Fruit fly (Drosophila melanogaster) whole organism, embryonic: ENCODE measurements around the gene CG3071.

Experiments used
- Antp ChIP-seq: fragments of 200-800 bp; sonication (Bioruptor generic); optimal IDR thresholded peaks from 3 replicates; lab custom pipeline; 2016; ENCODE audit warnings: missing biosample characterization, missing genetic modification characterization
- BtbVII ChIP-seq: fragments of 200-800 bp; sonication (Bioruptor generic); optimal IDR thresholded peaks from 3 replicates; lab custom pipeline; 2017; ENCODE audit warnings: missing biosample characterization, mild to moderate bottlenecking, missing genetic modification characterization
- C15 ChIP-seq: fragments of 200-800 bp; sonication (Bioruptor generic); IDR thresholded peaks from 3 replicates; pipeline ENCODE4 v1.3.6; 2022; ENCODE audit warnings: missing biosample characterization, missing genetic modification characterization
- CG11723 ChIP-seq: fragments of 200-800 bp; sonication (Bioruptor generic); optimal IDR thresholded peaks from 2 replicates; lab custom pipeline; 2017; ENCODE audit warnings: missing biosample characterization, mild to moderate bottlenecking, missing genetic modification characterization
- CG12155 ChIP-seq: fragments of 200-800 bp; sonication (Bioruptor generic); optimal IDR thresholded peaks from 3 replicates; lab custom pipeline; 2016; ENCODE audit warnings: missing biosample characterization, missing genetic modification characterization
- CG12391 ChIP-seq: fragments of 200-800 bp; sonication (Bioruptor generic); optimal IDR thresholded peaks from 3 replicates; lab custom pipeline; 2018; ENCODE audit warnings: missing biosample characterization, mild to moderate bottlenecking, missing genetic modification characterization, moderate library complexity
- CG14014 ChIP-seq: fragments of 200-800 bp; sonication (Bioruptor generic); IDR thresholded peaks from 2 replicates; pipeline ENCODE4 v1.3.6; 2022; ENCODE audit warnings: missing biosample characterization, missing genetic modification characterization
- CG1529 ChIP-seq: fragments of 200-800 bp; sonication (Bioruptor generic); optimal IDR thresholded peaks from 3 replicates; lab custom pipeline; 2018; ENCODE audit warnings: missing biosample characterization, missing genetic modification characterization
- CG15479 ChIP-seq: fragments of 200-800 bp; sonication (Bioruptor generic); optimal IDR thresholded peaks from 3 replicates; lab custom pipeline; 2019; ENCODE audit warnings: missing biosample characterization, mild to moderate bottlenecking, missing genetic modification characterization, moderate library complexity
- CG1602 ChIP-seq: fragments of 200-800 bp; sonication (Bioruptor generic); optimal IDR thresholded peaks from 3 replicates; lab custom pipeline; 2016; ENCODE audit warnings: missing biosample characterization, missing genetic modification characterization
- CG17186 ChIP-seq: fragments of 200-800 bp; sonication (Bioruptor generic); optimal IDR thresholded peaks from 3 replicates; lab custom pipeline; 2017; ENCODE audit warnings: missing biosample characterization, missing genetic modification reagents, missing genetic modification characterization
- CG17612 ChIP-seq: fragments of 200-800 bp; sonication (Bioruptor generic); IDR thresholded peaks from 2 replicates; pipeline ENCODE4 v1.3.6; 2022; ENCODE audit warnings: missing biosample characterization, missing genetic modification characterization
- CG18011 ChIP-seq: fragments of 200-800 bp; sonication (Bioruptor generic); optimal IDR thresholded peaks from 2 replicates; lab custom pipeline; 2017; ENCODE audit warnings: missing biosample characterization, missing genetic modification characterization, mild to moderate bottlenecking, moderate library complexity, missing genotype
- CG18599 ChIP-seq: fragments of 200-800 bp; sonication (Bioruptor generic); optimal IDR thresholded peaks from 3 replicates; lab custom pipeline; 2017; ENCODE audit warnings: missing biosample characterization, missing genetic modification characterization, mild to moderate bottlenecking, moderate library complexity, missing genetic modification reagents
- CG30020 ChIP-seq: fragments of 200-800 bp; optimal IDR thresholded peaks from 2 replicates; lab custom pipeline; 2019; ENCODE audit warnings: missing biosample characterization, mild to moderate bottlenecking, missing genetic modification characterization, moderate library complexity
- CG3065 ChIP-seq: fragments of 200-800 bp; sonication (Bioruptor generic); optimal IDR thresholded peaks from 2 replicates; lab custom pipeline; 2016; ENCODE audit warnings: missing biosample characterization, missing genetic modification characterization
- CG31224 ChIP-seq: fragments of 200-800 bp; sonication (Bioruptor generic); IDR thresholded peaks from 2 replicates; pipeline ENCODE4 v1.3.6; 2022; ENCODE audit warnings: missing biosample characterization, missing genetic modification characterization
- CG3281 ChIP-seq: fragments of 200-800 bp; sonication (Bioruptor generic); optimal IDR thresholded peaks from 3 replicates; lab custom pipeline; 2017; ENCODE audit warnings: missing biosample characterization, mild to moderate bottlenecking, missing genetic modification characterization
- CG4328 ChIP-seq: fragments of 200-800 bp; sonication (Bioruptor generic); optimal IDR thresholded peaks from 3 replicates; lab custom pipeline; 2017; ENCODE audit warnings: missing biosample characterization, missing genetic modification reagents, missing genetic modification characterization
- CG4617 ChIP-seq: fragments of 200-800 bp; sonication (Bioruptor generic); optimal IDR thresholded peaks from 3 replicates; lab custom pipeline; 2016; ENCODE audit warnings: missing biosample characterization, missing genetic modification characterization, borderline replicate concordance
- CG5245 ChIP-seq: fragments of 200-800 bp; sonication (Bioruptor generic); optimal IDR thresholded peaks from 3 replicates; lab custom pipeline; 2016; ENCODE audit warnings: missing biosample characterization, missing genetic modification characterization
- CG6791 ChIP-seq: fragments of 200-800 bp; sonication (Bioruptor generic); IDR thresholded peaks from 3 replicates; pipeline ENCODE4 v1.3.6; 2022; ENCODE audit warnings: missing biosample characterization, missing genetic modification characterization; ENCODE audit not compliant: partially characterized antibody
- CG9727 ChIP-seq: fragments of 200-800 bp; sonication (Bioruptor generic); optimal IDR thresholded peaks from 3 replicates; lab custom pipeline; 2017; ENCODE audit warnings: missing biosample characterization, mild to moderate bottlenecking, missing genetic modification characterization
- CkIIα-i1 ChIP-seq: fragments of 200-800 bp; sonication (Bioruptor generic); IDR thresholded peaks from 2 replicates; pipeline ENCODE4 v1.3.6; 2022; ENCODE audit warnings: missing biosample characterization, missing genetic modification characterization
- D19B ChIP-seq: fragments of 200-800 bp; sonication (Bioruptor generic); optimal IDR thresholded peaks from 2 replicates; lab custom pipeline; 2017; ENCODE audit warnings: missing biosample characterization, mild to moderate bottlenecking, missing genetic modification characterization
- Deaf1 ChIP-seq: fragments of 200-800 bp; optimal IDR thresholded peaks from 3 replicates; lab custom pipeline; 2019; ENCODE audit warnings: missing biosample characterization, mild to moderate bottlenecking, missing genetic modification characterization, moderate library complexity
- Fer2 ChIP-seq: fragments of 200-800 bp; sonication (Bioruptor generic); optimal IDR thresholded peaks from 2 replicates; lab custom pipeline; 2018; ENCODE audit warnings: missing biosample characterization, mild to moderate bottlenecking, missing genetic modification characterization, moderate library complexity
- HHEX ChIP-seq: fragments of 200-800 bp; sonication (Bioruptor generic); optimal IDR thresholded peaks from 3 replicates; lab custom pipeline; 2017; ENCODE audit warnings: missing biosample characterization, mild to moderate bottlenecking, missing genetic modification characterization, missing genetic modification reagents
- HLH3B ChIP-seq: fragments of 200-800 bp; sonication (Bioruptor generic); IDR thresholded peaks from 2 replicates; pipeline ENCODE4 v1.3.6; 2022; ENCODE audit warnings: missing biosample characterization, missing genetic modification characterization
- Lpt ChIP-seq: fragments of >200 bp; optimal IDR thresholded peaks from 2 replicates; lab custom pipeline; 2018; ENCODE audit warnings: missing biosample characterization, missing genetic modification characterization
- MTF-1 ChIP-seq: fragments of 200-800 bp; sonication (Bioruptor generic); optimal IDR thresholded peaks from 2 replicates; lab custom pipeline; 2018; ENCODE audit warnings: missing biosample characterization, mild to moderate bottlenecking, missing genetic modification characterization, borderline replicate concordance
- Neu2 ChIP-seq: fragments of 200-800 bp; sonication (Bioruptor generic); optimal IDR thresholded peaks from 3 replicates; lab custom pipeline; 2016; ENCODE audit warnings: missing biosample characterization, missing genetic modification characterization, borderline replicate concordance
- Nf-YA ChIP-seq: fragments of 200-800 bp; sonication (Bioruptor generic); IDR thresholded peaks from 2 replicates; pipeline ENCODE4 v1.3.6; 2022; ENCODE audit warnings: missing biosample characterization, missing genetic modification characterization
- Ssrp ChIP-seq: fragments of 200-800 bp; sonication (Bioruptor generic); optimal IDR thresholded peaks from 2 replicates; lab custom pipeline; 2018; ENCODE audit warnings: missing biosample characterization, mild to moderate bottlenecking, missing genetic modification characterization, moderate library complexity
- ab ChIP-seq: fragments of 200-800 bp; sonication (Bioruptor generic); optimal IDR thresholded peaks from 2 replicates; lab custom pipeline; 2016; ENCODE audit warnings: missing biosample characterization, missing genetic modification characterization
- amos ChIP-seq: fragments of 200-800 bp; sonication (Bioruptor generic); IDR thresholded peaks from 2 replicates; pipeline ENCODE4 v1.3.6; 2022; ENCODE audit warnings: missing biosample characterization, missing genetic modification characterization; ENCODE audit not compliant: partially characterized antibody
- ara ChIP-seq: fragments of 200-800 bp; sonication (Bioruptor generic); IDR thresholded peaks from 2 replicates; pipeline ENCODE4 v1.3.6; 2022; ENCODE audit warnings: missing biosample characterization, missing genetic modification characterization
- bcd ChIP-seq: fragments of 200-800 bp; sonication (Bioruptor generic); optimal IDR thresholded peaks from 2 replicates; lab custom pipeline; 2017; ENCODE audit warnings: missing biosample characterization, mild to moderate bottlenecking, missing genetic modification characterization
- cato ChIP-seq: fragments of 200-800 bp; sonication (Bioruptor generic); optimal IDR thresholded peaks from 2 replicates; lab custom pipeline; 2016; ENCODE audit warnings: missing biosample characterization, missing genetic modification characterization, borderline replicate concordance
- corto ChIP-seq: fragments of 200-800 bp; sonication (Bioruptor generic); optimal IDR thresholded peaks from 2 replicates; lab custom pipeline; 2016; ENCODE audit warnings: missing biosample characterization, mild to moderate bottlenecking, missing genetic modification characterization, moderate library complexity
- croc ChIP-seq: fragments of 200-800 bp; sonication (Bioruptor generic); conservative IDR thresholded peaks from 3 replicates; pipeline ENCODE4 v1.3.6; 2022; ENCODE audit warnings: missing biosample characterization, missing genetic modification characterization
- dpn ChIP-seq, 2 experiments: fragments of 200-800 bp; sonication (Bioruptor generic); optimal IDR thresholded peaks; 3 replicates each; lab custom pipeline; 2016; ENCODE audit warnings: missing biosample characterization in 2 of 2, missing genetic modification characterization in 2 of 2
- fd102C ChIP-seq: fragments of 200-800 bp; sonication (Bioruptor generic); optimal IDR thresholded peaks from 2 replicates; lab custom pipeline; 2018; ENCODE audit warnings: missing biosample characterization, mild to moderate bottlenecking, missing genetic modification characterization, moderate library complexity
- hbn ChIP-seq: fragments of 200-800 bp; sonication (Bioruptor generic); IDR thresholded peaks from 2 replicates; pipeline ENCODE4 v1.3.6; 2022; ENCODE audit warnings: missing biosample characterization, missing genetic modification characterization; ENCODE audit not compliant: partially characterized antibody
- her ChIP-seq: fragments of 200-800 bp; sonication (Bioruptor generic); optimal IDR thresholded peaks from 2 replicates; lab custom pipeline; 2016; ENCODE audit warnings: missing biosample characterization, missing genetic modification characterization
- sob ChIP-seq: fragments of 200-800 bp; sonication (Bioruptor generic); IDR thresholded peaks from 2 replicates; pipeline ENCODE4 v1.3.6; 2022; ENCODE audit warnings: missing biosample characterization, missing genetic modification characterization
- tgo ChIP-seq: fragments of 200-800 bp; sonication (Bioruptor generic); IDR thresholded peaks from 3 replicates; pipeline ENCODE4 v1.3.6; 2022; ENCODE audit warnings: missing biosample characterization, missing genetic modification characterization
- tx ChIP-seq: fragments of 200-800 bp; sonication (Bioruptor generic); optimal IDR thresholded peaks from 2 replicates; lab custom pipeline; 2016; ENCODE audit warnings: missing biosample characterization, missing genetic modification characterization
- usp ChIP-seq: fragments of >200 bp; optimal IDR thresholded peaks from 2 replicates; lab custom pipeline; 2017; ENCODE audit warnings: missing biosample characterization, missing genetic modification characterization
- vfl ChIP-seq: fragments of 200-800 bp; sonication (Bioruptor generic); optimal IDR thresholded peaks from 2 replicates; lab custom pipeline; 2016; ENCODE audit warnings: missing biosample characterization, missing genetic modification characterization
- zen ChIP-seq: fragments of 200-800 bp; sonication (Bioruptor generic); optimal IDR thresholded peaks from 3 replicates; lab custom pipeline; 2018; ENCODE audit warnings: missing biosample characterization, mild to moderate bottlenecking, missing genetic modification characterization, moderate library complexity

The CG3071 gene

DNA sequence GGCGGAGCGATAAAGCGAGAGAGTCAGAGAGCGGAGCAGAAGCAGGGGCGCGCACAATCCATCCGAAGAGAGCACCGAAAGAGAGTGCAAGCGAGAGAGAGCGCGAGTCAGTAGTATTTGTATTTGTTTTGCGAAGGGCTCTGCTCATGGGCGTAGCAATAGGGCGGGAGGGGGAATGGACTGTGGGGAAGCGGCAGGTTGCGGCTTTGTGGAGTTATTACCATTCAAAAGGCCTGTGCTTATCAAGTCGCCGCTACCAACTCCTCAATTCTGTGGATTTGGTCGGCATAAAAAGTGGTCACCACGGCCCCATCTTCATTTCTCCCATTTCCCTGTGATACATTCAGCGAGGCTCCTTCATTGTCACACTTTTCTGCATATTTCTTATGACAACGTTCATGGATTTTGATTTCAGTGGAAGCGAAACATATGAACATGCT is 38.5 kb downstream of the CG3071 start (continued):
- TF ChIP-seq usp (GFP tag; lab: Kevin White, UChicago) (no peak), fd102C (GFP tag; lab: Kevin White, UChicago) (no peak), CG31224 (no peak), ara (no peak), CG15479 (no peak), Fer2 (tag; lab: Kevin White, UChicago) (no peak), ab (no peak), C15 (GFP tag; lab: Robert Waterston, UW) (no peak), CG18599 (GFP tag; lab: Kevin White, UChicago) (peak; percentile 77), zen (tag; lab: Kevin White, UChicago) (no peak), CG4617 (GFP tag; lab: Kevin White, UChicago) (no peak), vfl (no peak), tx (GFP tag; lab: Kevin White, UChicago) (no peak), CG9727 (GFP tag; lab: Kevin White, UChicago) (peak; percentile 20), CG3281 (GFP tag; lab: Kevin White, UChicago) (peak; percentile 69), MTF-1 (GFP tag; lab: Kevin White, UChicago) (no peak), sob (GFP tag; lab: Robert Waterston, UW) (no peak), CG14014 (no peak; the same call in 1 of the 2 replicates), CG11723 (GFP tag; lab: Kevin White, UChicago) (no peak), cato (no peak), Lpt (GFP tag; lab: Kevin White, UChicago) (no peak), tgo (GFP tag; lab: Robert Waterston, UW) (peak; percentile 50; the same call in 2 of the 3 replicates), CG1529 (no peak), dpn (GFP tag; optimal IDR thresholded peaks at IDR 0.05; lab: Kevin White, UChicago) (peak in 1 of 2 experiments; percentile 18), corto (GFP tag; lab: Kevin White, UChicago) (no peak), CG17612 (no peak), CG3065 (GFP tag; lab: Kevin White, UChicago) (no peak), CkIIα-i1 (GFP tag; lab: Robert Waterston, UW) (no peak), Deaf1 (no peak), CG1602 (GFP tag; lab: Kevin White, UChicago) (no peak), CG4328 (GFP tag; lab: Kevin White, UChicago) (peak; percentile 34), CG30020 (no peak), HLH3B (GFP tag; lab: Robert Waterston, UW) (no peak), Nf-YA (GFP tag; lab: Robert Waterston, UW) (no peak), croc (GFP tag; lab: Robert Waterston, UW) (no peak), Neu2 (GFP tag; lab: Kevin White, UChicago) (no peak), CG17186 (no peak), CG18011 (GFP tag; lab: Kevin White, UChicago) (peak; percentile 34), BtbVII (no peak), Ssrp (no peak), bcd (GFP tag; lab: Kevin White, UChicago) (peak; percentile 55), hbn (GFP tag; lab: Robert Waterston, UW) (no peak), CG12155 (peak; percentile 46), CG5245 (no peak), amos (GFP tag; lab: Robert Waterston, UW) (no peak), HHEX (peak; percentile 66), Antp (GFP tag; lab: Kevin White, UChicago) (peak; percentile 4), CG12391 (tag; lab: Kevin White, UChicago) (no peak), her (GFP tag; lab: Kevin White, UChicago) (no peak), CG6791 (GFP tag; lab: Robert Waterston, UW) (no peak), D19B (GFP tag; lab: Kevin White, UChicago) (peak; percentile 42)
